Worm (Caenorhabditis elegans) whole organism, L1 larva: ENCODE measurements around the gene smk-1.

Source experiments
- ama-1 ChIP-seq: fragments of 150-350 bp; optimal IDR thresholded peaks from 2 replicates; lab custom pipeline; 2014
- ets-5 ChIP-seq: fragments of 200-800 bp; sonication (Bioruptor generic); IDR thresholded peaks from 2 replicates; pipeline ENCODE4 v1.3.6; 2022; ENCODE audit warnings: missing genetic modification characterization, missing compliant biosample characterization
- rnt-1 ChIP-seq: sonication (generic microtip); optimal IDR thresholded peaks from 2 replicates; lab custom pipeline; 2016; ENCODE audit warnings: mild to moderate bottlenecking, missing genetic modification characterization, moderate library complexity, missing compliant biosample characterization
- tbx-2 ChIP-seq: sonication (generic microtip); optimal IDR thresholded peaks from 2 replicates; lab custom pipeline; 2016; ENCODE audit warnings: missing genetic modification characterization, missing compliant biosample characterization
- zag-1 ChIP-seq: fragments of 150-350 bp; optimal IDR thresholded peaks from 2 replicates; lab custom pipeline; 2014; ENCODE audit warnings: missing biosample characterization, missing genetic modification characterization

ce11 chrV:8660475-8660874 is 52.9 kb downstream of the smk-1 start:
- TF ChIP-seq ets-5: no peak
- TF ChIP-seq zag-1: no peak
- no peak for TF ChIP-seq ama-1 (lab: Kevin White, UChicago)
- TF ChIP-seq rnt-1 (tag; lab: Kevin White, UChicago): peak; percentile 22
- TF ChIP-seq tbx-2 (tag; lab: Kevin White, UChicago): no peak
